Worm (Caenorhabditis elegans) whole organism, early embryonic: ENCODE results near the gene idpc-7.

ENCODE experiments used
- B0310.2 ChIP-seq: sonication (generic microtip); optimal IDR thresholded peaks from 2 replicates; lab custom pipeline; 2016; ENCODE audit warnings: mild to moderate bottlenecking, missing genetic modification characterization, missing compliant biosample characterization
- F13C5.2 ChIP-seq: sonication (generic microtip); optimal IDR thresholded peaks from 2 replicates; lab custom pipeline; 2017; ENCODE audit warnings: mild to moderate bottlenecking, missing genetic modification characterization, inconsistent platforms, missing compliant biosample characterization
- aly-1 ChIP-seq: sonication (generic microtip); optimal IDR thresholded peaks from 2 replicates; lab custom pipeline; 2016; ENCODE audit warnings: missing genetic modification characterization, missing compliant biosample characterization
- ama-1 ChIP-seq: fragments of 150-350 bp; optimal IDR thresholded peaks from 2 replicates; lab custom pipeline; 2014
- ceh-13 ChIP-seq: fragments of 200-800 bp; sonication (Bioruptor generic); optimal IDR thresholded peaks from 2 replicates; lab custom pipeline; 2018; ENCODE audit warnings: mild to moderate bottlenecking, missing genetic modification characterization, missing compliant biosample characterization
- ceh-36 ChIP-seq: sonication (generic microtip); optimal IDR thresholded peaks from 2 replicates; lab custom pipeline; 2016; ENCODE audit warnings: missing genetic modification characterization, inconsistent platforms, missing compliant biosample characterization
- ets-7 ChIP-seq: sonication (generic microtip); optimal IDR thresholded peaks from 2 replicates; lab custom pipeline; 2016; ENCODE audit warnings: missing genotype, missing genetic modification characterization, missing compliant biosample characterization
- flt-1 ChIP-seq: fragments of 200-800 bp; sonication (Bioruptor generic); IDR thresholded peaks from 2 replicates; pipeline ENCODE4 v1.3.6; 2022; ENCODE audit warnings: missing genetic modification characterization, missing compliant biosample characterization
- hmbx-1 ChIP-seq: sonication (generic microtip); optimal IDR thresholded peaks from 2 replicates; lab custom pipeline; 2016; ENCODE audit warnings: mild to moderate bottlenecking, missing genetic modification characterization, missing compliant biosample characterization
- hmg-4 ChIP-seq: fragments of 200-800 bp; sonication (Bioruptor generic); optimal IDR thresholded peaks from 2 replicates; lab custom pipeline; 2018; ENCODE audit warnings: mild to moderate bottlenecking, missing genetic modification characterization, missing compliant biosample characterization
- hnd-1 ChIP-seq: sonication (generic microtip); optimal IDR thresholded peaks from 2 replicates; lab custom pipeline; 2016; ENCODE audit warnings: missing genetic modification characterization, missing compliant biosample characterization
- pes-1 ChIP-seq: fragments of 200-800 bp; sonication (Bioruptor generic); IDR thresholded peaks from 2 replicates; pipeline ENCODE4 v1.3.6; 2022; ENCODE audit warnings: missing genetic modification reagents, missing genetic modification characterization, missing compliant biosample characterization
- scrt-1 ChIP-seq: fragments of 200-800 bp; sonication (Bioruptor generic); IDR thresholded peaks from 2 replicates; pipeline ENCODE4 v1.3.6; 2022; ENCODE audit warnings: missing genetic modification characterization, missing compliant biosample characterization
- sea-1 ChIP-seq: fragments of 200-800 bp; sonication (Bioruptor generic); conservative IDR thresholded peaks from 2 replicates; pipeline ENCODE4 v1.3.6; 2022; ENCODE audit warnings: missing genetic modification characterization, missing compliant biosample characterization
- tbx-11 ChIP-seq: fragments of 200-800 bp; sonication (Bioruptor generic); IDR thresholded peaks from 2 replicates; pipeline ENCODE4 v1.3.6; 2022; ENCODE audit warnings: missing genetic modification characterization, missing compliant biosample characterization
- tbx-37 ChIP-seq: fragments of 200-800 bp; sonication (Bioruptor generic); conservative IDR thresholded peaks from 2 replicates; pipeline ENCODE4 v1.3.6; 2022; ENCODE audit warnings: missing genetic modification reagents, missing genetic modification characterization, missing compliant biosample characterization
- tra-4 ChIP-seq: sonication (generic microtip); optimal IDR thresholded peaks from 2 replicates; lab custom pipeline; 2017; ENCODE audit warnings: missing genetic modification characterization, missing compliant biosample characterization

Gene idpc-7

DNA sequence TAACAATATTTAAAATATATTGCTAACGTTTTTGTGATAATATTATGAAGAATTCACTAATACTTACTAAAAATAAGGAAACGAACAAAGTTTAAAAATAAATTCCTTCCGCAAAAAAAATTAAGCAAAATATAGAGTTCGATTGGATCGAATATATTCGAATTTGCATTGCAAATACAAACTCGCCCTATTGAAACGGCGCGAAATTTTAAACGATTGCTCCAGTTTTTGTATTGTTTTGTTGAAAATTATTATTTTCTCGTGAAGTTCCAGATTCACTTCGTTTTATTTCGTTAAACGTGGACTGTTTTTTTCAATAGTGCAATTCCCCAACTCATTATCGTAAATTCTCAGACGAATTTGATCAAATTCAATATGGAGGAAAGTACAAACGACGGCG lies 26.7 kb upstream of the idpc-7 start, which contains the start of the genes atl-1 and hcp-2:
Gene atl-1 (minus strand): TSS at position 89 of the 400 bp plus-strand sequence.
Gene hcp-2 (plus strand): TSS at position 353 of the 400 bp plus-strand sequence.
- TF ChIP-seq scrt-1: no peak
- TF ChIP-seq flt-1: no peak
- TF ChIP-seq ets-7 (tag; lab: Kevin White, UChicago): no peak
- no peak for TF ChIP-seq F13C5.2
- TF ChIP-seq tra-4 (tag; lab: Kevin White, UChicago): no peak
- no peak for TF ChIP-seq B0310.2 (tag; lab: Kevin White, UChicago)
- TF ChIP-seq aly-1: no peak
- TF ChIP-seq ama-1 (lab: Kevin White, UChicago): no peak
- TF ChIP-seq pes-1 (GFP tag; lab: Robert Waterston, UW): no peak
- TF ChIP-seq hmbx-1: no peak
- TF ChIP-seq tbx-11 (GFP tag; lab: Robert Waterston, UW): no peak
- no peak for TF ChIP-seq sea-1
- no peak for TF ChIP-seq hnd-1
- no peak for TF ChIP-seq ceh-13 (GFP tag; lab: Kevin White, UChicago)
- no peak for TF ChIP-seq ceh-36 (tag; lab: Kevin White, UChicago)
- no peak for TF ChIP-seq tbx-37 (GFP tag; lab: Robert Waterston, UW)
- no peak for TF ChIP-seq hmg-4 (GFP tag; lab: Kevin White, UChicago)

DNA sequence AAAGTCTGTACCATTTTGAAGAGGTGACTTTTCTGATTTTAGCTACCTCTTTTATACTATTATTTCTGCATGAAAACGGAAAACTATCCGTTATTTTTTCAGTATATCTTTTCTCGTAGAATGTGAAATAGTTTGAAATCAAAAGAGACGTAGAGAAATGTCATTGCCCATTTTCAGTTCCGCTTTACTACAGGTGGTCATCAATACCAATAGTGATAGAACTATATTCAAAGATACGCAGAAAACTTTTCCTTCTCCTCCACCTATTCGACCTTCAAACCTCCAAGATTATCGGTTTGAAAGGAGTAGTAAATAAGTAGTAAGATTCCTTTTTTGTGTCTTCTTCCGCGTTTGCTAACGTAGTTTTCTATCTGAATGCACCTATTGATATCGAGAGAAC lies 14.5 kb upstream of the idpc-7 start, which contains the start of gene col-147:
Gene col-147 (minus strand): TSS at position 26 of the 400 bp plus-strand sequence.
- TF ChIP-seq sea-1 (no peak), scrt-1 (no peak), flt-1 (no peak), tbx-11 (GFP tag; lab: Robert Waterston, UW) (no peak), F13C5.2 (no peak), pes-1 (GFP tag; lab: Robert Waterston, UW) (no peak), tra-4 (tag; lab: Kevin White, UChicago) (no peak), ets-7 (tag; lab: Kevin White, UChicago) (no peak), hmg-4 (GFP tag; lab: Kevin White, UChicago) (no peak), ama-1 (lab: Kevin White, UChicago) (no peak), ceh-36 (tag; lab: Kevin White, UChicago) (no peak), aly-1 (no peak), ceh-13 (GFP tag; lab: Kevin White, UChicago) (no peak), B0310.2 (tag; lab: Kevin White, UChicago) (no peak), hmbx-1 (no peak)

DNA sequence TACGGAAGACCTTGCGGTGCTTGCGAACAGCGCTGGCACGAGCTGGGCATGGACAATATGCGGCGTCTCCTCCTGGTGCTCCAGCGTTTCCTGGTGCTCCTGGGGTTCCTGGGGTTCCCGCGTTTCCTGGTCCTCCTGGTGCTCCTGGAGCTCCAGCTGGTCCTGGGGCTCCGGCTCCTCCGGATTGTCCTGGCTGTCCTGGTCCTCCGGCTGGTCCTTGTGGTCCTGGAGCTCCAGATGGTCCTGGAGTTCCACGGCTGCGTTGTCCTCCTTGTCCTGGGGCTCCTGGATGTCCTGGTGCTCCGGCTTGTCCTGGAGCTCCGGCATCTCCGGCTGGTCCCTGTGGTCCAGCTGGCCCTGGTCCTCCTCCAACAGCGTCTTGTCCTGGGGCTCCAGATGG lies 13.5 kb upstream of the idpc-7 start:
- no peak for TF ChIP-seq B0310.2 (tag; lab: Kevin White, UChicago)
- TF ChIP-seq tbx-37 (GFP tag; lab: Robert Waterston, UW): no peak
- no peak for TF ChIP-seq sea-1
- TF ChIP-seq ama-1 (lab: Kevin White, UChicago): no peak
- no peak for TF ChIP-seq hnd-1
- no peak for TF ChIP-seq pes-1 (GFP tag; lab: Robert Waterston, UW)
- no peak for TF ChIP-seq F13C5.2
- no peak for TF ChIP-seq ceh-36 (tag; lab: Kevin White, UChicago)
- TF ChIP-seq flt-1: no peak

DNA sequence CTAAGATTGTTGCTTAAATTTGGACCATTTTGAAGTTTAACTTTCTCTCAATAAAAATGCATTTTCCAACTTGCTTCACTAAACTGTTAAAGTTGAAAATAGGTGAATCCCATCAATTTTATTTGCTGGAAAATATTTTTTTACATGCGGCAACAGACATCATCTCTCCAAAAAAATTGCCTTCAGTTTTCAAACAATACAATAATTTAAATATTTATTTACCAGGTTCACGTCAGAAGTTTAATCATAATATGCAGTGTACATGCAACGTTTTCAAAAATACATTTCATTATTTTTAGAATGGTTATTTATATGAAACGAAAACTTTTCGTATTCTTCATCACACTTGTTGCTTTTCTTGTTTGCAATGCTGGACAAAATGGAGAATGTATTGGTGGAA lies 12.1 kb upstream of the idpc-7 start, which contains the start of gene T06E4.5:
Gene T06E4.5 (plus strand): TSS at position 301 of the 400 bp plus-strand sequence.
- no peak for TF ChIP-seq hnd-1
- TF ChIP-seq pes-1 (GFP tag; lab: Robert Waterston, UW): no peak
- TF ChIP-seq ceh-36 (tag; lab: Kevin White, UChicago): no peak
- TF ChIP-seq ets-7 (tag; lab: Kevin White, UChicago): no peak
- no peak for TF ChIP-seq ama-1 (lab: Kevin White, UChicago)
- TF ChIP-seq ceh-13 (GFP tag; lab: Kevin White, UChicago): no peak
- TF ChIP-seq scrt-1: no peak
- no peak for TF ChIP-seq F13C5.2
- no peak for TF ChIP-seq tra-4 (tag; lab: Kevin White, UChicago)
- TF ChIP-seq tbx-11 (GFP tag; lab: Robert Waterston, UW): no peak
- no peak for TF ChIP-seq flt-1
- no peak for TF ChIP-seq B0310.2 (tag; lab: Kevin White, UChicago)
- TF ChIP-seq hmbx-1: no peak
- TF ChIP-seq tbx-37 (GFP tag; lab: Robert Waterston, UW): no peak
- no peak for TF ChIP-seq sea-1

DNA sequence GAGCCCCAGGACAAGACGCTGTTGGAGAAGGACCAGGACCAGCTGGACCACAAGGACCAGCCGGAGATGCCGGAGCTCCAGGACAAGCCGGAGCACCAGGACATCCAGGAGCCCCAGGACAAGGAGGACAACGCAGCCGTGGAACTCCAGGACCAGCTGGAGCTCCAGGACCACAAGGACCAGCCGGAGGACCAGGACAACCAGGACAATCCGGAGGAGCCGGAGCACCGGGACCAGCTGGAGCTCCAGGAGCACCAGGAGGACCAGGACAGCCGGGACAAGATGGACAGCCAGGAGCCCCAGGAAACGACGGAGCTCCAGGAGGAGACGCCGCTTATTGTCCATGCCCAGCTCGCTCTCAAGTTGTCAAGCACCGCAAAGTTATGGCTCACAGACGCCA lies 11.7 kb upstream of the idpc-7 start:
- no peak for TF ChIP-seq tbx-11 (GFP tag; lab: Robert Waterston, UW)
- TF ChIP-seq tbx-37 (GFP tag; lab: Robert Waterston, UW): no peak
- TF ChIP-seq ets-7 (tag; lab: Kevin White, UChicago): no peak
- TF ChIP-seq tra-4 (tag; lab: Kevin White, UChicago): no peak
- TF ChIP-seq aly-1: no peak
- TF ChIP-seq B0310.2 (tag; lab: Kevin White, UChicago): no peak
- TF ChIP-seq sea-1: no peak
- no peak for TF ChIP-seq pes-1 (GFP tag; lab: Robert Waterston, UW)
- TF ChIP-seq ceh-36 (tag; lab: Kevin White, UChicago): no peak
- no peak for TF ChIP-seq hmbx-1
- TF ChIP-seq hmg-4 (GFP tag; lab: Kevin White, UChicago): no peak
- TF ChIP-seq hnd-1: no peak
- no peak for TF ChIP-seq scrt-1
- no peak for TF ChIP-seq ceh-13 (GFP tag; lab: Kevin White, UChicago)

DNA sequence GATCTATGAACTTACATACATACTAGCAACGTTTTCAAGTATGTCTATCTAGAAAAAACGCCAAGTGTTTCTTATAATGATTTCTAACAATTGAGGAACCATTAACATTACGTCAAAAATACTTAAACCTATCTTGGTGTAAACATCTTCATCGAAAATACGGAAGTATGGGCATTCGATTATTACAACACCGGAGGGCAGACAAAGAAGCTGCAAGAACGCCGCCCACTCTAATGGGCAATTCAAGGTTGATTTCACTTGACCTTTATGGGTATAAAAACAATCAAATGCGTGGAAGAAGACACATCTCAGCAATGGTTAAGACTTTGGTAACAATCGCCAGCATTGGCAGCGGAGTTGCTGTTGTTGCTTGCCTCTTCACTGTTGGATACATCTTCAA lies 10.8 kb upstream of the idpc-7 start, which contains the start of gene col-146:
Gene col-146 (plus strand): TSS at position 301 of the 400 bp plus-strand sequence.
- TF ChIP-seq scrt-1 (no peak), B0310.2 (tag; lab: Kevin White, UChicago) (no peak), ceh-13 (GFP tag; lab: Kevin White, UChicago) (no peak), aly-1 (no peak), ets-7 (tag; lab: Kevin White, UChicago) (no peak)

DNA sequence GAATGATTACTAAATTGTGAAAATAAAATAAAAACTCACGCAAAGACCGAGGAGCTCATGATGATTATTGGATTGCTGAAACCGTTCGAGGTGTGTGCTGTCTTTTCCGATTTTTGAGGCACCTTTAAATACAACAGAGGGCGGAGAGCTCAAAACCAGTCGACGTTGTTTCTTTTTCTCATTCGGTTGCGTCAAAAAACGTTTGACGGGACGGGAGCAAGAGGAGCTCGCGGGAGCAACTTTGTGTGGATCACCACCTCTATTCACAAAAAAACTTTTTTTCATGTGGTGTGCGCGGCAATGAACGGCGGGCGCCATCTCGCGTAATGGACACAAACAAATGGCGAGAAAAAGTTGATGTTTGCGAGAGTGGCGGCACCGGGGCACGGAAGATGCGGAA lies 10.3 kb upstream of the idpc-7 start, which contains the start of gene idpc-3:
Gene idpc-3 (minus strand): TSS at position 101 of the 400 bp plus-strand sequence.
- no peak for TF ChIP-seq pes-1 (GFP tag; lab: Robert Waterston, UW)

DNA sequence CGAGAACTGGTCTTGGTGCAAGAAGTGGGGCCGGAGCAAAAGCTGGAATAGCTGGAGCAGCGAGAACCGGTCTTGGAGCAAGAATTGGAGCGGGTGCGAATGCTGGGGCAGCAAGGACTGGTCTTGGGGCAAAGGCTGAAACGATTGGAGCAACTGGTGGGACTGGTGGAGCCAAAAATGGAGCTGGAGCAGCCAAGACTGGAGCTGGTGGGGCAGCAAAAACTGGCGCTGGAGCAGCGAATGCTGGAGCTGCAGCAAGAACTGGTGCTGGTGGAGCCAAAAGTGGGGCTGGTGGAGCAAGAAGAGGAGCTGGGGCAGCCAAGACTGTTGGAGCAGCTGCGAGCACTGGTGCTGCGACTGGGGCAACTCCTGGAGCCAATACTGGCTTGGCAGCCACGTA lies 9.8 kb upstream of the idpc-7 start:
- TF ChIP-seq tra-4 (tag; lab: Kevin White, UChicago): no peak
- TF ChIP-seq ama-1 (lab: Kevin White, UChicago): no peak
- TF ChIP-seq hnd-1: no peak
- no peak for TF ChIP-seq tbx-37 (GFP tag; lab: Robert Waterston, UW)
- peak; percentile 5 for TF ChIP-seq hmg-4 (GFP tag; lab: Kevin White, UChicago)
- TF ChIP-seq ceh-36 (tag; lab: Kevin White, UChicago): no peak
- TF ChIP-seq ets-7 (tag; lab: Kevin White, UChicago): no peak
- TF ChIP-seq sea-1: no peak
